Worm (Caenorhabditis elegans) whole organism, L1 larva: Measurements from ENCODE around the gene mec-17.

Experiments
- jun-1 ChIP-seq: fragments of 150-350 bp; optimal IDR thresholded peaks from 2 replicates; lab custom pipeline; 2014; ENCODE audit warnings: missing biosample characterization, missing genetic modification reagents, missing genetic modification characterization
- lin-13 ChIP-seq: fragments of 150-350 bp; optimal IDR thresholded peaks from 2 replicates; lab custom pipeline; 2014; ENCODE audit warnings: missing biosample characterization, missing genetic modification reagents, missing genetic modification characterization
- nhr-84 ChIP-seq: sonication (generic microtip); optimal IDR thresholded peaks from 2 replicates; lab custom pipeline; 2017; ENCODE audit warnings: missing biosample characterization, missing genetic modification characterization
- swsn-7 ChIP-seq: sonication (generic microtip); optimal IDR thresholded peaks from 2 replicates; lab custom pipeline; 2016; ENCODE audit warnings: missing genetic modification characterization, missing compliant biosample characterization
- ztf-11 ChIP-seq, 2 experiments: sonication (generic microtip); optimal IDR thresholded peaks; 2 replicates each; lab custom pipeline; 2016 to 2017; ENCODE audit warnings: missing genetic modification characterization in 2 of 2, missing biosample characterization in 1 of 2, missing compliant biosample characterization in 1 of 2
- ztf-4 ChIP-seq: fragments of 150-350 bp; optimal IDR thresholded peaks from 2 replicates; lab custom pipeline; 2014; ENCODE audit warnings: missing biosample characterization, missing genetic modification characterization

DNA sequence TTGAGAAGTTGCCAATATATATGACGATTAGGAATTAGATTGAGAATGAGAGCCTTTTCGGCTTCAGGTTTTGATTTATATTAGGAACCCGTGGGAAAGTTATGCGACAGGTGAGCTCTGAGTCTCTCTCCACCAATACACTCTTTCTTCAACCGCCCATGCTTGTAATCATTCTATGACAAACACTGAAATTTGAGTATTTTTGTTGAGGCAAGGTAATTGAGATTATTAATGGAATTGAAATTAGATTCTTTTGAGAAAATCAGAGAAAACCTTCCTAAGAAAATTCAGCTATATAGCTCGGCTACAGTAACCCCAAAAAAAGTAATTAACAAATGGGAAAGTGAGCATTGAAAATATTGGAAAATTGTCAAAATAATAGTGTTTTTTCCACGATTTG is 31.1 kb downstream of the mec-17 start, which contains the start of gene ceh-19:
- TF ChIP-seq swsn-7 (tag; lab: Kevin White, UChicago) (no peak), nhr-84 (tag; lab: Kevin White, UChicago) (no peak), lin-13 (GFP tag; lab: Kevin White, UChicago) (no peak), jun-1 (tag; lab: Kevin White, UChicago) (no peak), ztf-11 (tag; optimal IDR thresholded peaks at IDR 0.05; lab: Kevin White, UChicago) (no peak), ztf-4 (tag; lab: Kevin White, UChicago) (no peak)
